Fruit fly (Drosophila melanogaster) Kc167 (cell line): Measurements from ENCODE around the gene Obp19a.

Experiments used
- Myc ChIP-seq: fragments of >200 bp; optimal IDR thresholded peaks from 2 replicates; lab custom pipeline; 2017; ENCODE audit warnings: missing external identifiers
- Sin3A ChIP-seq: fragments of >200 bp; optimal IDR thresholded peaks from 2 replicates; lab custom pipeline; 2018; ENCODE audit warnings: missing external identifiers
- h ChIP-seq: fragments of >200 bp; optimal IDR thresholded peaks from 3 replicates; lab custom pipeline; 2018; ENCODE audit warnings: missing external identifiers
- psq ChIP-seq: fragments of >200 bp; optimal IDR thresholded peaks from 2 replicates; lab custom pipeline; 2017; ENCODE audit warnings: missing external identifiers

dm6 chrX:20413481-20413880 is 2.1 kb upstream of the Obp19a start, which contains the start of gene CG15459:
- TF ChIP-seq psq (lab: Kevin White, UChicago) (no peak), h (lab: Kevin White, UChicago) (no peak), Myc (lab: Kevin White, UChicago) (no peak), Sin3A (lab: Kevin White, UChicago) (no peak)
